Worm (Caenorhabditis elegans) whole organism, L4/young adult: ENCODE results near the gene C53B4.3.

Experiments used
- dao-5 ChIP-seq: sonication (generic microtip); optimal IDR thresholded peaks from 2 replicates; lab custom pipeline; 2016; ENCODE audit warnings: missing genotype, missing genetic modification characterization, moderate library complexity, missing compliant biosample characterization
- him-1 ChIP-seq: sonication (generic microtip); optimal IDR thresholded peaks from 2 replicates; lab custom pipeline; 2016; ENCODE audit warnings: missing genotype, missing genetic modification reagents, missing genetic modification characterization, missing compliant biosample characterization

ce11 chrIV:8929942-8930492, 43.5 kb downstream of the C53B4.3 start, which contains the start of the genes D1046.18 and slc-25A26:
- no peak for TF ChIP-seq dao-5 (tag; lab: Kevin White, UChicago)
- no peak for TF ChIP-seq him-1 (tag; lab: Kevin White, UChicago)
